Worm (Caenorhabditis elegans) whole organism, L4 larva: Measurements from ENCODE around the gene smc-3.

ENCODE experiments used
- ZK337.2 ChIP-seq: fragments of 200-800 bp; sonication (Bioruptor generic); IDR thresholded peaks from 2 replicates; pipeline ENCODE4 v1.3.6; 2022; ENCODE audit warnings: missing genetic modification reagents, missing genetic modification characterization, missing compliant biosample characterization
- ceh-44 ChIP-seq: fragments of 200-800 bp; sonication (Bioruptor generic); IDR thresholded peaks from 2 replicates; pipeline ENCODE4 v1.3.6; 2022; ENCODE audit warnings: missing genetic modification reagents, missing genetic modification characterization, missing compliant biosample characterization
- pqm-1 ChIP-seq: sonication (generic microtip); optimal IDR thresholded peaks from 2 replicates; lab custom pipeline; 2017; ENCODE audit warnings: missing biosample characterization, missing genetic modification characterization
- ztf-11 ChIP-seq: fragments of 150-350 bp; optimal IDR thresholded peaks from 2 replicates; lab custom pipeline; 2014; ENCODE audit warnings: missing biosample characterization, missing genetic modification characterization

ce11 chrIII:11278817-11279216 lies 11.9 kb upstream of the smc-3 start, which contains the start of gene Y47D3A.21:
- no peak for TF ChIP-seq ztf-11 (tag; lab: Kevin White, UChicago)
- no peak for TF ChIP-seq ceh-44 (GFP tag; lab: Robert Waterston, UW)
- no peak for TF ChIP-seq pqm-1 (tag; lab: Kevin White, UChicago)
- no peak for TF ChIP-seq ZK337.2 (GFP tag; lab: Robert Waterston, UW)
